Worm (Caenorhabditis elegans) whole organism, dauer: ENCODE results near the gene cpz-2.

ENCODE experiments used
- unc-62 ChIP-seq: sonication (generic microtip); optimal IDR thresholded peaks from 2 replicates; lab custom pipeline; 2017; ENCODE audit warnings: missing biosample characterization, missing genetic modification reagents, missing genetic modification characterization

The cpz-2 gene

DNA sequence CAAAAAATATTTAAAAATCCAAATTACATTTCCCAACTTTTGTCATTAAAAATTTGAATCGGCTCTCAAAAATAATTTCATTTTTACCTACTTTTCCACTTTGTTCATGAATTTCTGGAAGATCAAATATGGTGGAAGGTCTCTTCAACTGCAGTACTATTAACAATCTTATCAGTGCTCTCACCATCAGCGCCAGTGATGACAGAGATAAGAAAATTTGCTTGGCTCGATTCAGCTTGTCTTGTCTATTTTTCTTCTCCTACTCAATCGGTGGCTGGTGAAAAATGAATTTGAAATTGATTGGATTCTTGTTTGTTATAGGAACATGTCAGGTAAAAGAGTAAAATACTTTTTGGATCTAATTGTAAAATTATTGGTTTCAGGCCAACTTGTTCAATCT is at the start of gene cpz-2:
cpz-2 (plus strand) TSS at position 210 of the 400 bp plus-strand sequence.
- TF ChIP-seq unc-62 (GFP tag; lab: Kevin White, UChicago) = no peak

DNA sequence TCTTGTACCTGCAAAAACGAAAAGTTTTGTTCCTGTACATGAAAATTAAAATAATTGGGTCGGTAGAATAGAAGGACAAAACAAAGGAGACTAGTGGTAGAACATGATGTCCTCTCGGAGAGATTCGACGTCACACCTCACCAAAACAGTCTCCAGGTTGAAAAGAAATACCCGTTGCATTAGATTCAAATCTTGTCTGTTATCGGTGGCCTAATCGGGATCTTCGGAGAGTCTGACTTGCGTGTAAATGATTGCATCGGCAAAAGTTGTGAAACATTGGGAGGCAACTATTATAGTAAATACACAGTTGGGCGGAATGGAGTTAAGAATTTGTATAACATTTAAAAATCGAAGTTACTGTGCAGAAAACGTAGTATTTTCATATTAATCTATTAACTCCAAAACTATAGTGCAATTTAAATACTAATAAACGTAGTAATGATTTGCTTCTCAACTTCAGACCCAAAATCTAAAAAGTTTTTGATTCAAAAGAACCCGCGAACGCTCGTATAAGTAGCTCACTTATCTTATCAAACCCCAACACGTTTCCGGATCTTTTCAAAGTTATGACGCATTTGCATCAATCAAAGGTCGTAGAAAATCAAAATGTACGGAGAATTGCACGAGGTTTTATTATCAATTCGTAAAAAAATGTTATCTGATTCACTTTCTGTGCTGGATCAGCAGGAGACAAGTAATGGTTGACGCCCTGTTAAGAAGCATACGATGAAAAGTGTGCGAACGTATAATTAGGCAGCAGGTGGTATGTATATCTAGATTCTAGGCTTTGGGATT is 47.4 kb upstream of the cpz-2 start, which contains the start of gene nhr-168:
nhr-168 (minus strand) TSS at position 486 of the 795 bp plus-strand sequence.
- no peak for TF ChIP-seq unc-62 (GFP tag; lab: Kevin White, UChicago)

DNA sequence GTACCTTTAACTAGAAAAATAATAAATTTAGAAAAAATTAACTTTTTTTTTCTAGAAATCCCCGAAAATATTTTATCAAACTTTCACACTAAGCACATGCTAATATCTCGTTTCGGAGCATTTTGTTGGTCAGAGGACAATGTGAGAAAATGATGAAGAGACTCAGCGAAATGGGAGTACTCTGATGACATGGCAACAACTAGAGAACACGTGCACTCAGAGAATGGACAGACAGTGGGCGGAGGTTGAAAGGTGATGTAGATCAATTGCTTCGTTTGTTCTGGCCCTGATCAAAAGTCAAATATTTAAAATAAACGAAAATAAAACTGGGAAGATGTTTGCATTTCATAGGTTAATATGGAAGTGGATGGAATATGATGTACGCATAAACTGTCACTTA is 46.5 kb upstream of the cpz-2 start:
- TF ChIP-seq unc-62 (GFP tag; lab: Kevin White, UChicago) = no peak

DNA sequence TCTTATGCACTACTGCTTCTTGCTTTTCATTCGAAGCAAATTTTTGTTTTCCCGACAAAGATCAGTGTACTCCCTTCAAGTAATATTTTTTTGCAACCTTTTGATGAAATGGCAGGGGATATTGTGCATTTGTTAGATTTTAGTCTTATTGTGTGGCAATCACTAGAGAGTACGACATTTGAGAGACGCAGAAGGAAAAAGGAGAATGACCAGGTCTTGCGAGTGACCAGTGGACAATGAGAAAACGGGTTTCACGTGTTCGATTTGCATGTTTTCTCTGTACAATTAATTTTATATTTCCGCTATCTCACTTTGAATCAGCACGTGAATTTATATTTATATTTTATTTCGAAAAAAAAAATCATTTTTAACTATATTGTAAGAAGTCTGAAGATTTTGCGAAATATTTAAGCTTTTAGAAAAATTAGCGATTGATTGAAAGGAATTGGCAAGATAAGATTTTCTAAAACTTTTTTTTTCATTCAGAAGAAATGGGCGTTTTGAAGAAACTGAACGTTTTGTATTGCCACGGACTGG is 45.0 kb upstream of the cpz-2 start, which contains the start of gene C50B6.9:
C50B6.9 (plus strand) TSS at position 487 of the 537 bp plus-strand sequence.
- TF ChIP-seq unc-62 (GFP tag; lab: Kevin White, UChicago) = no peak

DNA sequence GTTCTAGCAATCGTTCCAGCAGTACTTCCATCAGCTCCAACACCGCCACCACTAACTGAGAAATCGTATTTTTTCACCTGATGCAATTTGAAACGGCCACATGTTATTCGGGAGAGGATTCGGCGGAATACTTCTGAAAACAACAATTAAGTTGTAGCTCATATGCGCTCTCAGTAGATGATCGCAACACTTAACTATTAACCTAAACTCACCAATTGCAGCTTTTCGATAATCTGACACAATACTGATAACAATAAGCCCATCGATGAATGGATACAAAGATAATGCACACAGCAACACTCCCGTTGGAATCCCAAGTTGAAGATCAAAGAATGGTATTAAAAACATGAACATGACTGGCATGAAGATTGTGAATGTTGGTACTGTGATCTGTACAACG is 43.0 kb upstream of the cpz-2 start:
- no peak for TF ChIP-seq unc-62 (GFP tag; lab: Kevin White, UChicago)

DNA sequence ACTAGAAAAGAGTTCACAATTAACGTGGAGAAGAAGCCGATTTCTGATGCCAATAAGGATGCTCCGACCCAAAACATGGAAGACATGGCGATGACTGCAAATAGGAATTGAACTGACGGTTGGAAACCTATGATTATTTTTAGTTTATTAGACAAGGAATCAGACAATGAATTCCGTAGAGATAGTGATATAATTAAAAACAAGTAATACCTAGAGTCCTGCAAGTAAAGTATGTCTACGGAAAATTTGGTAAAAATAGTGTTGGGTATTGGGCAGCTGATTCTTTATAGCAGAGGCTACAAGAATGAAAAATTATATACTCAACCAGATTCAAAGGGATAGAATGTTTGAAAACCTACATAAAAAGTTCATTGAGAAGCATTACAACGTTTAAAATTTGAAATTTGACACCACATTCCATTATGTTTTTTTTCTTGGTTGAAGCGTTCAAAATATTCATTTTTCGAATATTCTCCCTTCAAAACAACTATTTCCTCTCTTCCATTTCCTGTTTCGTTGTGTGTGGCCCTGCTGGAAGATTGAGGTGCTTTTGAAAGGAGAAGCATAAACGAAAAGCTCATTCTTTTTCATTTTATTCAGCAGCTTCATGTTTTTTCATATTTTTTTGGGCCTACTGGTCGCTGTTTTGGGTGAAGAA is 41.2 kb upstream of the cpz-2 start, which contains the start of the genes str-4 and lgc-48:
str-4 (minus strand) TSS at position 101 of the 658 bp plus-strand sequence.
lgc-48 (plus strand) TSS at position 608 of the 658 bp plus-strand sequence.
- TF ChIP-seq unc-62 (GFP tag; lab: Kevin White, UChicago) = no peak

DNA sequence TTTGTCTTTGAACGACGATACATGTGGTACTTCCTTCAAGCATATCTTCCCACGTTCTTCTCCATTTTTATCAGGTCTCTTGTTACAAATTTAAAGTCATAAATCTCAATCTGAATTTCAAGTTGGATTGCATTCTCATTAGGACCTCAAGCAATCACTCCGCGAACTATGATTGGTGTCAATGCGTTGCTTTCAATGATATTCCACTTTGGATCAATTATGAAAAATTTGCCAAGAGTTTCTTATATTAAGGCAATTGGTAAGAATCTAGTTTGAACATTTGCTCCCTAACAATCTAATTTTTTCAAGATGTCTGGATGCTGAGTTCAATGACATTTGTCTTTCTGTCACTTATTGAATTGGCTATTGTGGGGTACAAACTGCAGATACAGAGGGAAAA is 38.8 kb upstream of the cpz-2 start:
- no peak for TF ChIP-seq unc-62 (GFP tag; lab: Kevin White, UChicago)

DNA sequence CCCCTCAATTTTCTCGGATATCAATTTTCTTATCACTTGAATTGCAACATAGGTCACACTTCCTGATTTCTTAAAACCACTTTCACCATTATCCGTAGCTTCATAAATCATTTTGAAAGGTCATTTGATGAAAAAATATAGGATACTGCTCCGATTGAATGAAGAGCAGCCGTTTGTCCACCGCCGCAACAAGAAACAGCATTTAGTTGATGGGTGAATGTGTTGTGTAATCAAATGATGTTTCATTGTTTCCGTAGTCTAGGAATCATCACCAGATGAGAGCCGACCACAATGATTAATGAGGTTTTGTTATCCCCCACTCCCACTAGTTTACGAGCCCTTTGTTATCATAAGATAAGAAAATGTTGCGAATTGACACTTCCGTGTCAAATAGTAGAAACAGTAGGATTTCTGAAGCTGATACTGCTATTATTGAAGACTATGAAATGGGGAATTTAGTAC is 35.1 kb upstream of the cpz-2 start, which contains the start of gene twk-43:
twk-43 (plus strand) TSS at position 412 of the 462 bp plus-strand sequence.
- no peak for TF ChIP-seq unc-62 (GFP tag; lab: Kevin White, UChicago)

DNA sequence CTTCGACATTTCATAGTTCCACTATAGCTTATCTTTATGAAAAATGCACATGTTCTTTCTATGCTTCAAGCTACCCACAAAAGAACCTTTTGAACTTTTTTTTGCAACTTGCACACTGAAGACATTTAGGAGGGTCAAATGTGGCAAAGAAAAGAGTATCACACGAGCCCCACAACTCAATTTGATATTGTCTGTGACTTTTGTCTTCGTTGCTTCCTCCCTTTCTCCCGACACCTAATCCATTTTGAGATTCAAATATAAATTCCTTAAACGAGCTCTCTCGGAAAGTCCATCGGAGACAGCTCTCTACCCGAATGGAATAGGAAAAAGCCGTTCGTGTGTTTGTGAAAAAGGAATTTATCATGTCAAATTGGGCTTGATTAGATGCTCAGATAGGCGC is 30.7 kb upstream of the cpz-2 start:
- no peak for TF ChIP-seq unc-62 (GFP tag; lab: Kevin White, UChicago)

DNA sequence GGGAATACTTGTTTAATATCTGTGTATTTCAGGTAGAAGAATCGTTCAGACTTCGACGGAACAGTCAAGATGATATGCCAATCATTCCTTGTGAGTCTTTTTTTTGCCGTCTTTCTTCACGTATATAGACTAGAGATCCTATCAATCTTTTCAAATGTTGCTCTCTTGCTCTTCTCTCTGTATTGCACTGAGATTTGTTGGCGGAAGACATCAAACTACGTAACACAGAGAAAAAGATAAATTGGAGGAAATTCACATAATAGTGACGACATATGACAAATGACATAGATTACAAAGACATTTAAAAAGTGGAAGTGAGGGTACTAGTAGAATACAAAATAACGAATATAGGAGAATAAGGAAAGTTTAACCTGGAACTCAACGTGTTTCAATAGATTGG is 29.2 kb upstream of the cpz-2 start:
- TF ChIP-seq unc-62 (GFP tag; lab: Kevin White, UChicago) = no peak

DNA sequence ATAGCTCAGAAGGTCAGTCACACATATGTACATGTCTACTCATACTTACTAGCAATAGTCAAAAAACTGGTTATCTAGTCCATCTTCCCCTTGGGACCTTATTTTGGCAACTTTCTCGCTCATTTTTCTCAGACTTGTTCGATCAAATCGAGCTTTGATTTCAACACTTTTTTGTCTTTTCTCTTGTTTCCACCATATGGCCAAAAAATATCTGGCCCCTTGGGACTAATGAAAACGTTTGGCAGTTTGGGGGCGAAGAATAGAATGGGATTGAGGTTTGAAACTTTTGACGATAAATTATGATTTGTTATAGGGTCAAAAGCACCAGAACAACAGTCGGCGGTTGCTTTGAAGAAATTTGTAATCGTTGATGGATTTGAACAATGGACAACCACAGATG is 28.6 kb upstream of the cpz-2 start:
- no peak for TF ChIP-seq unc-62 (GFP tag; lab: Kevin White, UChicago)

DNA sequence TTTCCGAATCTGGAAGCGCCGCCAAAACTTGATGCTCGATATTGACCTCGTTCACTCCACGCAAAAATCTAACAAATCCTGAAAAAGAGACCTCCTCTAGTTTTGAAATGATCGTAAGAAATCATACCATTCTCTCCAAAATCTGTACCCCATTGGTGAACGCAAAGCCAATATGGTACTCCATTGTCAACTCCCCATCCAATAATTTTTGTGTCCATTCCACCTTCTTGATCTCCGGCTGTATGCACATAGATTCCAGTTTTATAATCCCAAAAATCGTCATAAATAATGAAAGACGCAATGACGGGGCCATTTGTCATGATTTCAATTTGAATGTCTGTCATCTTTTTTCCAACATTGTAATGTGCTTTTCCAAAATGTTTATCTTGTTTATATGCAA is 24.8 kb upstream of the cpz-2 start:
- TF ChIP-seq unc-62 (GFP tag; lab: Kevin White, UChicago) = no peak

DNA sequence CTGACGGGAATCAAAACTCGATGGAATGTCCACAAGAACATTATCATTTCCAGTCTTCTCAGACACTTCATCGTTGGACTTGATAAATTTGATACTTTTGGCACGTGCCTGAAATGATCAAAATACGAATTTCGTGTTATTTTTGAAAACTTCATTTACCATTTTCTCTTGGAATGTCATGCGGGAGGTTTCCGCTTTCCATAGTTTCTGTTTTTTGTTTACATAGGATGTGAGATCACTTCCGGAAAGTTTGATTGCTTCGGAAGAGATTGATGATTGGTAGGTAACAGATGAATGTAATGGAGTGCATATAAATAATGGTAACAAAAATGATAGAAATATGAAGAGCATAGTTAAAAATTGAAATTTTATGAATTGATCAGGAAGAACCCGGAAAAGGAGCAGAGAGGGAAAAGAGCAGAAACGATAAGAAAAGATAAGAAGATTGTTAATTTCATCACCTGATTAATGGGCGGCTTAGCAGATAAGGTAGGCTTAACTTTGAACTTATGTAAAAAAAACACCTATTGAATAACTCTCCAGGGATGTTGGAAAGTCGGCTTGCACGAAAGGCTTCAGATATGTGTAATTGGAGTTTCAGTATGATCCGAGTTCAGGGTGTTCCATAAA is 23.2 kb upstream of the cpz-2 start, which contains the start of gene F32H5.1:
F32H5.1 (minus strand) TSS at position 386 of the 630 bp plus-strand sequence.
- TF ChIP-seq unc-62 (GFP tag; lab: Kevin White, UChicago) = no peak

DNA sequence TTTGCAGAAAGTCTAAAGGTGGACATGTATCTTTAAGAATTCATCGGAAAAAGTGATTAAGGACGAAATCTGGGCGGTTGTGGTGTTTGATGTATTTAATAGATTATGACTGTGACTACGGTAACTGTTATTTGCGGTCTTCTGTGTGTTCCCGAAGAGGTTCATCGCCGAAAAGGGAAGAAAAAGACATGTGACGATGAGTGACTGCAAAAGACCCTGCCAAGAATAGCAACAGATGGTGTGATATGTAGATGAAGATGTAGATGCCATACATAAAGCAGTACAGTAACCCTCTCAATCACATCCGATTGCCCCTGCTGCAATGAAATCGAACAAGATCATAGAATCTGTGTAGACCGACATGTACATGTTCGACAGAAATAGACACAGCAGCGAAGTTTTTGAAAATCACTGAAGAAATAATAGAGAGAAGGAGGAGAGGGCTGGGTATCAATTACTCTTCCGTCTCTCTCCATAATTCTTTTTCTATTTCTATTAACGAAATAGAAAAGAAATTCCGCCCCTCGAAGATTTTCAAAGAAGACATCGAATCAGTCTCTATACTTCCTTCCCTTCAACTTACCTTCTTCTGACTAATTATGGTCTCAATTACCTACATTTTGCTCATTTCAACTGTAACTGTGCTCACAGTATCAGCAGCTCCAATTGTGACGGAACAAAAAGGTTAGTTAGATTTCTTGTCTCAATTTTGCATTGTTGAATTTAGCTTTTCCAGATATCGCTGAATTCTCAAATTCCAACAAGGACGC is 22.0 kb upstream of the cpz-2 start, which contains the start of gene F32H5.3:
F32H5.3 (plus strand) TSS at position 513 of the 770 bp plus-strand sequence.
- TF ChIP-seq unc-62 (GFP tag; lab: Kevin White, UChicago) = no peak
